Worm (Caenorhabditis elegans): Measurements from ENCODE around the gene pde-3.

DNA sequence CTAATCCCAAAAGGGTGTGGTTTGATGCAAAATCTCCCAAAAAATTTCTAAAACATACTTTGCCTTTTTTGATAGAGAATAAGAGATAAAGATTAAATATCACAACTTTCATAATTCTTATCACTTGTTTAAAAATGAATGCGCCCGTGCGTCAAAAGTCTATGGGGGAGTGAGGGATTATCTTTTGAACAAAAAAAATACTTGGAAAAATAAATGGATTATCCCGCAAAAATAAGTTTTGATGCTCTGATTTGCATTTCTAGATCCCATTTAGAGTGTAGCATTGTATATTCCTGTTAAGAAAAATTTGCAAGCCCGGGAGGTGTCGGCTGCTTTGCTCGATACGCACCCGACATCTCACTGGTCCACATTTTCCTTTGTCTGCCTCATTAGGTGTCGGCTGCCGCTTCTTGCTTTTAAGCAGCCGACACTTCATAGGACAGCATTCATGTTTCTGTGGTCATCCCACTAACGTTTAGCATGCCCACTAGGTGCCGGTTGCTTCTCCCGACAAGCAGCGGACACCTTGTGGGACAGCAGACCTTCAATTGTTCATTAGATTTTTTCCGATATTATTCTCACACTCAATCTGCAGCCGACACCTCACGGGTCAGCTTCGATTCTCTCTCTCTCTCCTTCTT, 16.0 kb downstream of the pde-3 start:
- TF ChIP-seq unc-3 (GFP tag; conservative IDR thresholded peaks at IDR 0.05) (no peak), unc-3 (tag; optimal IDR thresholded peaks at IDR 0.05) (no peak), ztf-16 (tag; optimal IDR thresholded peaks at IDR 0.05) (no peak), ceh-19 (GFP tag; optimal IDR thresholded peaks at IDR 0.05) (no peak), ama-1 (optimal IDR thresholded peaks at IDR 0.05) (no peak), odd-2 (tag; optimal IDR thresholded peaks at IDR 0.05) (no peak)
